Fruit fly (Drosophila melanogaster): ENCODE results near the gene CG1662.
A peak's percentile ranks its signal among the peaks of the same experiment; 100 is the strongest.

dm6 chrX:13373239-13374153 lies 13.9 kb upstream of the CG1662 start:
- TF ChIP-seq CG8478 (optimal IDR thresholded peaks at IDR 0.05) (no peak), CG14860 (GFP tag; IDR thresholded peaks at IDR 0.05; ENCODE audit: partially characterized antibody) (no peak), Med (GFP tag) (peak; percentile 79), CG15601 (tag; optimal IDR thresholded peaks at IDR 0.05) (peak; percentile 42), Meics (GFP tag; optimal IDR thresholded peaks at IDR 0.05) (peak; percentile 87), BtbVII (GFP tag; optimal IDR thresholded peaks at IDR 0.05) (peak; percentile 80)

Data from whole organism, embryonic.